Worm (Caenorhabditis elegans): ENCODE measurements around the gene lyst-1.

- no peak for TF ChIP-seq klf-2 (GFP tag; conservative IDR thresholded peaks at IDR 0.05)
- no peak for TF ChIP-seq T22C8.4 (GFP tag; IDR thresholded peaks at IDR 0.05)
- TF ChIP-seq med-1 (GFP tag; optimal IDR thresholded peaks at IDR 0.05; ENCODE audit: insufficient read depth), result no peak
- TF ChIP-seq tab-1 (GFP tag; IDR thresholded peaks at IDR 0.05), result no peak
- TF ChIP-seq ztf-23 (GFP tag; IDR thresholded peaks at IDR 0.05), result no peak
- peak; percentile 53; the same call in 1 of the 2 replicates for TF ChIP-seq flt-1 (GFP tag; IDR thresholded peaks at IDR 0.05)
- no peak for TF ChIP-seq cog-1 (tag; optimal IDR thresholded peaks at IDR 0.05)
Observed at ce11 chrX:12080581-12081162, 60.3 kb downstream of the lyst-1 start.

Data from whole organism, midembryonic.